Worm (Caenorhabditis elegans) whole organism, mixed stage, embryonic: ENCODE results near the gene C47A4.1.

Experiments
- M03D4.4 ChIP-seq: sonication (generic microtip); optimal IDR thresholded peaks from 2 replicates; lab custom pipeline; 2017; ENCODE audit warnings: mild to moderate bottlenecking, missing genetic modification characterization, missing compliant biosample characterization
- bed-3 ChIP-seq: fragments of 200-800 bp; sonication (Bioruptor generic); optimal IDR thresholded peaks from 3 replicates; lab custom pipeline; 2018; ENCODE audit warnings: mild to moderate bottlenecking, missing genetic modification characterization, moderate library complexity, missing compliant biosample characterization
- blmp-1 ChIP-seq: fragments of 150-350 bp; optimal IDR thresholded peaks from 2 replicates; lab custom pipeline; 2014; ENCODE audit warnings: missing biosample characterization, missing genetic modification characterization
- ceh-39 ChIP-seq: fragments of 150-350 bp; optimal IDR thresholded peaks from 2 replicates; lab custom pipeline; 2014; ENCODE audit warnings: missing biosample characterization, missing genetic modification characterization
- ceh-43 ChIP-seq: fragments of 200-800 bp; sonication (Bioruptor generic); optimal IDR thresholded peaks from 2 replicates; lab custom pipeline; 2018; ENCODE audit warnings: mild to moderate bottlenecking, missing genetic modification characterization, moderate library complexity, missing compliant biosample characterization
- ceh-83 ChIP-seq: fragments of 200-800 bp; sonication (Bioruptor generic); optimal IDR thresholded peaks from 2 replicates; lab custom pipeline; 2018; ENCODE audit warnings: mild to moderate bottlenecking, missing genetic modification characterization, missing compliant biosample characterization
- ces-1 ChIP-seq: fragments of 150-350 bp; optimal IDR thresholded peaks from 2 replicates; lab custom pipeline; 2014; ENCODE audit warnings: missing biosample characterization, missing genetic modification reagents, missing genetic modification characterization
- cnd-1 ChIP-seq: fragments of 200-800 bp; sonication (Bioruptor generic); optimal IDR thresholded peaks from 2 replicates; lab custom pipeline; 2018; ENCODE audit warnings: mild to moderate bottlenecking, missing genetic modification characterization, missing compliant biosample characterization
- drap-1 ChIP-seq: fragments of 200-800 bp; sonication (Bioruptor generic); optimal IDR thresholded peaks from 3 replicates; lab custom pipeline; 2018; ENCODE audit warnings: mild to moderate bottlenecking, missing genetic modification characterization, missing compliant biosample characterization
- ham-2 ChIP-seq: fragments of 200-800 bp; sonication (Bioruptor generic); optimal IDR thresholded peaks from 2 replicates; lab custom pipeline; 2018; ENCODE audit warnings: mild to moderate bottlenecking, missing genetic modification characterization, missing compliant biosample characterization
- hlh-1 ChIP-seq: fragments of 150-350 bp; optimal IDR thresholded peaks from 2 replicates; lab custom pipeline; 2014; ENCODE audit warnings: missing biosample characterization, missing genetic modification reagents, missing genetic modification characterization
- lin-13 ChIP-seq: fragments of 150-350 bp; optimal IDR thresholded peaks from 2 replicates; lab custom pipeline; 2014; ENCODE audit warnings: missing biosample characterization, missing genetic modification characterization
- lin-32 ChIP-seq: fragments of 200-800 bp; sonication (Bioruptor generic); optimal IDR thresholded peaks from 2 replicates; lab custom pipeline; 2018; ENCODE audit warnings: mild to moderate bottlenecking, missing genetic modification characterization, missing compliant biosample characterization
- lsy-2 ChIP-seq: fragments of 150-350 bp; optimal IDR thresholded peaks from 2 replicates; lab custom pipeline; 2014; ENCODE audit warnings: missing biosample characterization, missing genetic modification characterization
- mab-5 ChIP-seq: fragments of 150-350 bp; optimal IDR thresholded peaks from 2 replicates; lab custom pipeline; 2014; ENCODE audit warnings: missing biosample characterization, missing genetic modification characterization
- mep-1 ChIP-seq: fragments of 150-350 bp; optimal IDR thresholded peaks from 2 replicates; lab custom pipeline; 2017; ENCODE audit warnings: missing biosample characterization, missing genetic modification reagents, missing genetic modification characterization, inconsistent platforms
- mls-2 ChIP-seq: sonication (generic microtip); optimal IDR thresholded peaks from 2 replicates; lab custom pipeline; 2016; ENCODE audit warnings: mild to moderate bottlenecking, missing genetic modification characterization, moderate library complexity, missing compliant biosample characterization
- nhr-237 ChIP-seq: fragments of 150-350 bp; optimal IDR thresholded peaks from 2 replicates; lab custom pipeline; 2014; ENCODE audit warnings: missing biosample characterization, missing genetic modification characterization
- nhr-28 ChIP-seq: fragments of 150-350 bp; optimal IDR thresholded peaks from 2 replicates; lab custom pipeline; 2014; ENCODE audit warnings: missing biosample characterization, missing genetic modification characterization
- nhr-76 ChIP-seq: sonication (generic microtip); optimal IDR thresholded peaks from 2 replicates; lab custom pipeline; 2017; ENCODE audit warnings: missing biosample characterization, missing genetic modification characterization
- pha-4 ChIP-seq: fragments of 150-350 bp; optimal IDR thresholded peaks from 2 replicates; lab custom pipeline; 2018; ENCODE audit warnings: missing biosample characterization, missing genetic modification reagents, missing genetic modification characterization
- sem-2 ChIP-seq: fragments of 200-800 bp; sonication (Bioruptor generic); optimal IDR thresholded peaks from 2 replicates; lab custom pipeline; 2018; ENCODE audit warnings: mild to moderate bottlenecking, missing genetic modification characterization, missing compliant biosample characterization
- snpc-4 ChIP-seq: fragments of 150-350 bp; optimal IDR thresholded peaks from 2 replicates; lab custom pipeline; 2014; ENCODE audit warnings: missing biosample characterization, missing genetic modification characterization
- sptf-1 ChIP-seq: sonication (generic microtip); optimal IDR thresholded peaks from 2 replicates; lab custom pipeline; 2017; ENCODE audit warnings: mild to moderate bottlenecking, missing genetic modification characterization, moderate library complexity, missing compliant biosample characterization
- tbx-8 ChIP-seq: fragments of 200-800 bp; sonication (Bioruptor generic); optimal IDR thresholded peaks from 2 replicates; lab custom pipeline; 2018; ENCODE audit warnings: mild to moderate bottlenecking, missing genetic modification characterization, moderate library complexity, missing compliant biosample characterization
- unc-120 ChIP-seq: sonication (generic microtip); optimal IDR thresholded peaks from 2 replicates; lab custom pipeline; 2017; ENCODE audit warnings: missing genetic modification characterization, missing compliant biosample characterization; ENCODE audit not compliant: poor library complexity, severe bottlenecking
- unc-39 ChIP-seq: fragments of 150-350 bp; optimal IDR thresholded peaks from 2 replicates; lab custom pipeline; 2014; ENCODE audit warnings: missing biosample characterization, missing genetic modification characterization
- unc-62 ChIP-seq: fragments of 150-350 bp; optimal IDR thresholded peaks from 2 replicates; lab custom pipeline; 2014; ENCODE audit warnings: missing biosample characterization, missing genetic modification reagents, missing genetic modification characterization
- ztf-11 ChIP-seq: fragments of 150-350 bp; optimal IDR thresholded peaks from 2 replicates; lab custom pipeline; 2014; ENCODE audit warnings: missing biosample characterization, missing genetic modification characterization

The C47A4.1 gene

DNA sequence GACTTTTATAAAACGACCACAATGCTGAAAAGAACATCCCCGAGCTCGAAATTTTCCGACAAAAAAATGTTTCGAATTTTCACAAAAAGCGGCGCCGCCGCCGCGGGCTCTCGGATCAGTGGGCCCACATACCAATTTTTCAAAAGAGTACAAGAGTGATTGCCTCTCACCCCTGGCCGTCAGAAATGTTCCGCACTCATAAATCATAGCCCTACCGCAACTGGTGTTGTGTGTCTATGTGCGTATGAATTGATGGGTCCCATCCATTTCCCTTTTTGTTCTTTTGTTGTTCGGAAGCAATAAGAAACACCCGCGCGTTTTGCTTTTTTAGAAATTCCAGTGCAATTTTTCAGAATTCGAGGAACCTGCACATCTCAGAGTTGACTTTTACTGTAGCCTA, 21.6 kb downstream of the C47A4.1 start:
- TF ChIP-seq ces-1 (GFP tag; lab: Kevin White, UChicago) (no peak), mab-5 (tag; lab: Kevin White, UChicago) (peak; percentile 9), hlh-1 (tag; lab: Kevin White, UChicago) (peak; percentile 29), unc-62 (peak; percentile 89)

DNA sequence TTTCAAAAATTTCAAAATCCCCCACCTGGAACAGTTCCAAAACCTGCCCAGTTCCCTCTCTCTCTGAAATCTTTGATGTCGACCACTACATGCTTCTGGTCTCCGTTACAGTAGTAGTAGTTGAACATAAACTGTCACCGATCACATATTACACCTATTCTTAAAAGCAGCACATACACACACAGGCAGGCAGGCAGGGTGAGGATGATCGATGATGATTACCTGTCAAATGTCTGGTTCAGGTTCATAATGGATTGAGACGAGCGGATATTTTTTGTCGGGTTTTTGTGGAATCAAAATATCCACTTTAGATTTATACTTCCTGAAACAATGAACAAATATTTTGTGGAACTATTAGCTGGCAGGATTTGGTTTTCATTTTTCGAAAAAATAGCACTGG, 22.2 kb downstream of the C47A4.1 start:
- TF ChIP-seq unc-120 (no peak), mep-1 (tag; lab: Kevin White, UChicago) (no peak), bed-3 (no peak), ceh-43 (GFP tag; lab: Kevin White, UChicago) (no peak), nhr-76 (tag; lab: Kevin White, UChicago) (no peak), lin-32 (GFP tag; lab: Kevin White, UChicago) (no peak), unc-62 (peak; percentile 98), ces-1 (GFP tag; lab: Kevin White, UChicago) (no peak)

DNA sequence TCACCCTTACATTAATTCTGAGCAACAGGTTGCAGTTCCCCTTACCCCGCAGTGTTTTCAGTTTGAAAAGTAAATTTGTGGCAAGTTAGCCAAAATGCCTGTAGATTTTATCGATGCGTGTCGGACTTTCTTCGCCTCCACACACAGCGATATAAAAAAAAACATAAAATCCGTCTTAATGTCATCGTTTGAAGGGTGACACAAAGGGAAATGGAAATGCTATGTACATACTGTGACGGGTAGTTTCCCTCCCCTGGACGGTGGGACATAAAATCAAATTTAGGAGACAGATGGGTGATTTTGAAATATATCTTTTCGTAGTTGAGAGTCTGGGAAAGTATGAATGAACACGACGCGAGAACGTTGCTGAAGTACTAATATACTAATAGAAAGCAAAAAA, 23.7 kb downstream of the C47A4.1 start:
- no peak for TF ChIP-seq nhr-237 (tag; lab: Kevin White, UChicago)
- TF ChIP-seq nhr-28 (tag; lab: Kevin White, UChicago): no peak
- TF ChIP-seq ham-2 (GFP tag; lab: Kevin White, UChicago): no peak
- TF ChIP-seq sptf-1 (tag; lab: Kevin White, UChicago): no peak
- TF ChIP-seq sem-2 (GFP tag; lab: Kevin White, UChicago): no peak
- TF ChIP-seq mab-5 (tag; lab: Kevin White, UChicago): no peak
- TF ChIP-seq lin-13 (tag; lab: Kevin White, UChicago): no peak
- TF ChIP-seq nhr-76 (tag; lab: Kevin White, UChicago): no peak
- TF ChIP-seq lsy-2 (tag; lab: Kevin White, UChicago): no peak
- TF ChIP-seq bed-3: no peak
- TF ChIP-seq M03D4.4 (tag; lab: Kevin White, UChicago): no peak
- no peak for TF ChIP-seq unc-120
- TF ChIP-seq mep-1 (tag; lab: Kevin White, UChicago): no peak
- TF ChIP-seq blmp-1 (tag; lab: Kevin White, UChicago): no peak
- no peak for TF ChIP-seq tbx-8
- TF ChIP-seq unc-62: no peak
- TF ChIP-seq unc-39 (tag; lab: Kevin White, UChicago): no peak
- TF ChIP-seq ces-1 (GFP tag; lab: Kevin White, UChicago): no peak

DNA sequence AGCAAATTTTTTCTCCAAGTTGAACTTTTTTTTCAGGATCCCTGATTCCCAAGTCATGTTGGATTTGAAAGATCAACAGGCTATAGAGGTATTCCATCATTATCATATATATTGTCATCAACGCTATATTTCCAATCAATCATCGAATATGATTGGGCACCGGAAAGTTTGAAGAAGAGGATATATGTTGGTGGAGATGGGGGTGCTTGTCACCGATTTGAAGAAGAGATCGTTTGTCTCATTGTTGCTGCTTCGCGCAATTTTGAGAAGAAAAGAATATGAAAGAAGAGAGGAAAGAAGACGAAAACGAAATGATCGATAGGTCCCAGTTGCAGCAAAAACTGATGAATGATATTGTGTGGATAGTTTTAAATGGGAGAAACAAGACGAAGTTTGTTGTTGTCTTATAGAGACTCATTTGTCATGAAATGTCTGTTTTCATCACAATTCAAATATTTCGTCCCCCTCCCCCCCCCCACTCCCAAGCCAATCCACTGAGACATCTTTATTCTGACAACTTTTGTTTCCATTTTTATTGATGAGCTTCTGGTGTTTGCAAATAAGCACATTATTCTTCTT, 26.8 kb downstream of the C47A4.1 start, which contains the start of gene T23G4.2:
TSS of gene T23G4.2 (minus strand) at position 255 of the 579 bp plus-strand sequence.
- TF ChIP-seq snpc-4 (no peak), tbx-8 (no peak), cnd-1 (tag; lab: Kevin White, UChicago) (no peak), unc-62 (peak; percentile 87)

DNA sequence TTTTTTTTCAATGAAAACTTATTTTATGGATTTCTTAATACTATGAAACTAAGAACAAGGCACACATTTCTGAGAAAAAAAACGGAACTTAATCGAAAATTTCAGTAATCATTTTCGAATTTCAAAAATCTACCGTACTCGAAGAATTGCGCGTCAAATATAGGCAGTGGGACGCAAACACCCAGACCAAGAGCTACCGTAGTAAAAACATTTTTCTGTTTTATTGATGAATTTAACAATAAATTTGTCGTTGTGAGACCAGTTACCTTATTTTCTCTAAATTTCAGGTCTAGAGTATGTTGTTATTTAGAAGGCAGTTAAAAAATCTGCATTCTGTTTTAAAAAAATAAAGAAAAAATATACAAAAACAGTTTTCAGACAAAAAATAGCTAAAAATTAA, 28.5 kb downstream of the C47A4.1 start:
- TF ChIP-seq snpc-4 (no peak), bed-3 (no peak), pha-4 (tag; lab: Kevin White, UChicago) (no peak), ceh-43 (GFP tag; lab: Kevin White, UChicago) (no peak), lsy-2 (tag; lab: Kevin White, UChicago) (no peak), ztf-11 (tag; lab: Kevin White, UChicago) (no peak)

DNA sequence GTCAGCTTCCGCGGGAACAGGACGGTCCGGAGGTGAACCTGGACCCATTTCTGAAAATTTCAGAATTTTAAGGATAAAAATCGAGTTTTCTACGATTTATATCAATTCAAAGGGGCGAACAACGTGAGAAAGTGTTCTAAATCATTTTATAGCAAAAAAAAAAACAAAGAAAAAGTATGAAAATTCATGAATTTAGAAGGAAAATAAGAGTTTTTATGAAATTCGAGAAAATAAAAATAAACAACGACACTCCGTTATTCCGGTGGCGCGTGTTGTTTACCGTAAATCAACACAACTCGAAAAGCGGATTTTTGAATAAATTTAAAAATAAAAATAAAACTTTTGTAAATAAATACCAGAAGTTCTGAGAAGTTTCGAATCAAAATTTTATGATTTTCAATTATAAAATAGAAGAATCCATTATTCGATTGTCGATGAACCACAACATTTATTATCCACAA, 29.2 kb downstream of the C47A4.1 start, which contains the start of gene nyn-1:
TSS of gene nyn-1 (minus strand) at position 51 of the 461 bp plus-strand sequence.
- TF ChIP-seq unc-62: no peak
- no peak for TF ChIP-seq nhr-76 (tag; lab: Kevin White, UChicago)
- no peak for TF ChIP-seq sptf-1 (tag; lab: Kevin White, UChicago)
- TF ChIP-seq ceh-39 (tag; lab: Kevin White, UChicago): no peak
- TF ChIP-seq nhr-28 (tag; lab: Kevin White, UChicago): no peak
- TF ChIP-seq mls-2 (tag; lab: Kevin White, UChicago): no peak
- TF ChIP-seq cnd-1 (tag; lab: Kevin White, UChicago): no peak
- TF ChIP-seq lin-13 (tag; lab: Kevin White, UChicago): no peak
- TF ChIP-seq M03D4.4 (tag; lab: Kevin White, UChicago): no peak
- TF ChIP-seq drap-1 (GFP tag; lab: Kevin White, UChicago): no peak
- TF ChIP-seq mab-5 (tag; lab: Kevin White, UChicago): no peak
- TF ChIP-seq ztf-11 (tag; lab: Kevin White, UChicago): no peak
- TF ChIP-seq pha-4 (tag; lab: Kevin White, UChicago): no peak
- no peak for TF ChIP-seq blmp-1 (tag; lab: Kevin White, UChicago)
- TF ChIP-seq lsy-2 (tag; lab: Kevin White, UChicago): no peak
- TF ChIP-seq bed-3: no peak
- TF ChIP-seq ceh-83 (GFP tag; lab: Kevin White, UChicago): no peak
